Worm (Caenorhabditis elegans) whole organism, L3 larva: Measurements from ENCODE around the gene acc-3.

Experiments
- ceh-28 ChIP-seq: fragments of 150-350 bp; optimal IDR thresholded peaks from 2 replicates; lab custom pipeline; 2014; ENCODE audit warnings: missing biosample characterization, missing genetic modification reagents, missing genetic modification characterization
- ceh-9 ChIP-seq: sonication (generic microtip); optimal IDR thresholded peaks from 2 replicates; lab custom pipeline; 2018; ENCODE audit warnings: missing biosample characterization, missing genetic modification characterization
- daf-12 ChIP-seq: fragments of 150-350 bp; optimal IDR thresholded peaks from 2 replicates; lab custom pipeline; 2014; ENCODE audit warnings: missing biosample characterization, missing genetic modification reagents, missing genetic modification characterization
- egl-27 ChIP-seq: sonication (generic microtip); optimal IDR thresholded peaks from 4 replicates; lab custom pipeline; 2017; ENCODE audit warnings: missing biosample characterization, missing genetic modification reagents, missing genetic modification characterization
- elt-1 ChIP-seq: fragments of 150-350 bp; optimal IDR thresholded peaks from 2 replicates; lab custom pipeline; 2014; ENCODE audit warnings: missing biosample characterization, missing genetic modification characterization
- elt-2 ChIP-seq: sonication (generic microtip); optimal IDR thresholded peaks from 2 replicates; lab custom pipeline; 2016; ENCODE audit warnings: missing genetic modification reagents, mild to moderate bottlenecking, missing genetic modification characterization, missing compliant biosample characterization
- elt-3 ChIP-seq, 3 experiments: fragments of 150-350 bp in 1 of 3; sonication (generic microtip) in 2 of 3; optimal IDR thresholded peaks; 2 replicates in 2 of 3; 4 replicates in 1 of 3; lab custom pipeline; 2014 to 2017; ENCODE audit warnings: missing biosample characterization in 3 of 3, missing genetic modification characterization in 3 of 3
- fkh-10 ChIP-seq: sonication (generic microtip); optimal IDR thresholded peaks from 2 replicates; lab custom pipeline; 2017; ENCODE audit warnings: missing biosample characterization, missing genetic modification reagents, missing genetic modification characterization
- fos-1 ChIP-seq: fragments of 150-350 bp; optimal IDR thresholded peaks from 2 replicates; lab custom pipeline; 2014; ENCODE audit warnings: missing biosample characterization, missing genetic modification characterization
- hmg-11 ChIP-seq: sonication (generic microtip); optimal IDR thresholded peaks from 2 replicates; lab custom pipeline; 2016; ENCODE audit warnings: missing genetic modification characterization, missing compliant biosample characterization
- jun-1 ChIP-seq: fragments of 150-350 bp; optimal IDR thresholded peaks from 2 replicates; lab custom pipeline; 2014; ENCODE audit warnings: missing biosample characterization, missing genetic modification reagents, missing genetic modification characterization
- lin-39 ChIP-seq: fragments of 150-350 bp; optimal IDR thresholded peaks from 2 replicates; lab custom pipeline; 2018; ENCODE audit warnings: missing biosample characterization, missing genetic modification reagents, missing genetic modification characterization
- lsy-12 ChIP-seq: sonication (generic microtip); optimal IDR thresholded peaks from 2 replicates; lab custom pipeline; 2016; ENCODE audit warnings: mild to moderate bottlenecking, missing genetic modification characterization, missing compliant biosample characterization
- mdl-1 ChIP-seq: fragments of 150-350 bp; optimal IDR thresholded peaks from 2 replicates; lab custom pipeline; 2014; ENCODE audit warnings: missing biosample characterization, missing genetic modification characterization
- mml-1 ChIP-seq: fragments of 150-350 bp; sonication (generic microtip); optimal IDR thresholded peaks from 3 replicates; lab custom pipeline; 2014; ENCODE audit warnings: missing biosample characterization, missing genetic modification characterization
- nhr-11 ChIP-seq: fragments of 150-350 bp; optimal IDR thresholded peaks from 2 replicates; lab custom pipeline; 2014; ENCODE audit warnings: missing biosample characterization, missing genetic modification characterization
- nhr-12 ChIP-seq: fragments of 150-350 bp; optimal IDR thresholded peaks from 2 replicates; lab custom pipeline; 2014; ENCODE audit warnings: missing biosample characterization, missing genetic modification characterization
- nhr-237 ChIP-seq: fragments of 150-350 bp; optimal IDR thresholded peaks from 2 replicates; lab custom pipeline; 2014; ENCODE audit warnings: missing biosample characterization, missing genetic modification characterization
- nhr-25 ChIP-seq: sonication (generic microtip); optimal IDR thresholded peaks from 2 replicates; lab custom pipeline; 2017; ENCODE audit warnings: missing biosample characterization, missing genetic modification characterization
- nhr-28 ChIP-seq: fragments of 150-350 bp; optimal IDR thresholded peaks from 2 replicates; lab custom pipeline; 2014; ENCODE audit warnings: missing biosample characterization, missing genetic modification characterization
- nhr-67 ChIP-seq: fragments of 150-350 bp; optimal IDR thresholded peaks from 2 replicates; lab custom pipeline; 2014; ENCODE audit warnings: missing biosample characterization, missing genetic modification characterization
- nhr-76 ChIP-seq: fragments of 150-350 bp; sonication (generic microtip); optimal IDR thresholded peaks from 5 replicates; lab custom pipeline; 2014; ENCODE audit warnings: missing biosample characterization, missing genetic modification characterization
- nhr-77 ChIP-seq: fragments of 150-350 bp; optimal IDR thresholded peaks from 2 replicates; lab custom pipeline; 2014; ENCODE audit warnings: missing biosample characterization, missing genetic modification characterization
- pqm-1 ChIP-seq: fragments of 150-350 bp; optimal IDR thresholded peaks from 2 replicates; lab custom pipeline; 2017; ENCODE audit warnings: missing biosample characterization, missing genetic modification characterization, inconsistent platforms
- skn-1 ChIP-seq: fragments of 150-350 bp; optimal IDR thresholded peaks from 2 replicates; lab custom pipeline; 2014; ENCODE audit warnings: missing biosample characterization, missing genetic modification characterization
- tbx-2 ChIP-seq: sonication (generic microtip); optimal IDR thresholded peaks from 2 replicates; lab custom pipeline; 2016; ENCODE audit warnings: mild to moderate bottlenecking, missing genetic modification characterization, missing compliant biosample characterization
- unc-62 ChIP-seq: fragments of 150-350 bp; sonication (generic microtip); optimal IDR thresholded peaks from 4 replicates; lab custom pipeline; 2014; ENCODE audit warnings: missing biosample characterization, missing genetic modification reagents, missing genetic modification characterization
- zag-1 ChIP-seq: fragments of 150-350 bp; optimal IDR thresholded peaks from 2 replicates; lab custom pipeline; 2014; ENCODE audit warnings: missing biosample characterization, missing genetic modification characterization
- ztf-11 ChIP-seq: fragments of 150-350 bp; optimal IDR thresholded peaks from 2 replicates; lab custom pipeline; 2014; ENCODE audit warnings: missing biosample characterization, missing genetic modification characterization

The acc-3 gene

ce11 chrX:4685579-4685978 is 41.7 kb downstream of the acc-3 start:
- peak; percentile 60 for TF ChIP-seq nhr-25
- no peak for TF ChIP-seq nhr-11 (tag; lab: Kevin White, UChicago)
- no peak for TF ChIP-seq nhr-77 (tag; lab: Kevin White, UChicago)

ce11 chrX:4682616-4683015 is 44.7 kb downstream of the acc-3 start, which contains the start of gene K02G10.15:
K02G10.15 (minus strand) TSS chrX:4682716.
- no peak for TF ChIP-seq skn-1
- no peak for TF ChIP-seq daf-12 (tag; lab: Kevin White, UChicago)
- no peak for TF ChIP-seq ceh-9 (tag; lab: Kevin White, UChicago)
- no peak for TF ChIP-seq nhr-237 (tag; lab: Kevin White, UChicago)
- no peak for TF ChIP-seq mml-1 (tag; lab: Kevin White, UChicago)
- TF ChIP-seq lsy-12, result no peak
- TF ChIP-seq nhr-28, result no peak
- no peak for TF ChIP-seq ceh-28
- no peak for TF ChIP-seq nhr-76 (tag; lab: Kevin White, UChicago)
- TF ChIP-seq zag-1 (tag; lab: Kevin White, UChicago), result no peak
- TF ChIP-seq, all 47 proteins: peak for 0

DNA sequence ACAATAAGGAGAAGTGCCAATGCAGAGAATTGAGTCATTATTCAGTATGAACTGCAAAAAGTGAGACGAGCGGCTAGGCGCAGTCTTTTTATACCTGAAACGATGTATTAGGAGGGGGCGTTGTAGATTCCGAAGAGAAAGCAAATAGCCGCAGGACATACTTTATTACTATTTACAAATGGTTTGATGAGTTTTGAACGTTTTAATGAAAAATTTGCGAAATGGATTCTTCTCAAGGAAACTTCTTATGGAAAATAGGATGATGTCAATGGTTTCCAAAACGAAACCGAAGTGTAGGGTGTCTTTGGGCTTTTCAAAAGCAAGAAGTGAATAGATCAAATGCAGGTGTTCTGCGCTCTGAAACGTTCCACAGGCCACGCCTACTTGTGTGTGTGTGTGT is 49.3 kb downstream of the acc-3 start, which contains the start of gene flp-11:
TSS of gene flp-11 (minus strand) at position 101 of the 400 bp plus-strand sequence.
- TF ChIP-seq unc-62 (GFP tag; lab: Kevin White, UChicago) (no peak), elt-1 (no peak)

ce11 chrX:4676702-4677101 is 50.6 kb downstream of the acc-3 start:
- no peak for TF ChIP-seq elt-2
- no peak for TF ChIP-seq tbx-2 (tag; lab: Kevin White, UChicago)
- no peak for TF ChIP-seq nhr-12
- TF ChIP-seq fos-1 (tag; lab: Kevin White, UChicago), result no peak
- no peak for TF ChIP-seq fkh-10 (GFP tag; lab: Kevin White, UChicago)
- TF ChIP-seq unc-62 (GFP tag; lab: Kevin White, UChicago), result no peak
- TF ChIP-seq nhr-67 (tag; lab: Kevin White, UChicago), result no peak
- no peak for TF ChIP-seq mdl-1 (tag; lab: Kevin White, UChicago)
- no peak for TF ChIP-seq lsy-12
- TF ChIP-seq ceh-28, result no peak
- no peak for TF ChIP-seq nhr-237 (tag; lab: Kevin White, UChicago)
- TF ChIP-seq elt-3 (tag; optimal IDR thresholded peaks at IDR 0.05; lab: Kevin White, UChicago), result no peak
- no peak for TF ChIP-seq jun-1 (tag; lab: Kevin White, UChicago)
- no peak for TF ChIP-seq egl-27 (tag; lab: Kevin White, UChicago)
- TF ChIP-seq lin-39 (tag; lab: Kevin White, UChicago), result no peak
- TF ChIP-seq ceh-9 (tag; lab: Kevin White, UChicago), result no peak
- TF ChIP-seq, all 47 proteins: peak for 0

DNA sequence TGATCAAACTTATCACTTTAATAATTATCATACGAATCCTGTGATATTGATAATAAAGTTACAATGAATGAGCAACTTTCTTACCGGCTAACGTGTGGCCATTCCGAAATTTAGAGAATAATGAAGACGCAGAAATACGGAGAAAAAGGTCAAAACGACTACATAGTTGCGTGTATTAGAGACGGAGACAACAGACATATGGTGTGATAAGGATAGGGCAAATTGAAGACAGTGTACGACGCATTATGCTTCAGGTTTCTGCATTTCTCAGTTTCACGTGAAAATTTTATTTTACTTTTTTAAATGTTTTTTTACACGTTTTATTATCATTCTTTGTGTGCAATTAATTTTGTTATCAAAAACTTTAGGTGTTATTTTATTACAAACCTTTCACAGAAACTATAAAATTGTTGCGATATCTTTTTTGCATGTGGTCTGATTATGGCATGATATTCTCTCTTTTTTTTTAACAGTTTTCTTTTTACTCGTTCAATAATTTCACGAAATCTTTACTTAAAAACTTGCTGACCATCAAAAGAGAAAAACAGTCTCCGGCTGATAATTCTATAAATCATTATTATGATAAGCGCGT is 54.0 kb downstream of the acc-3 start, which contains the start of gene tmem-135:
TSS of gene tmem-135 (plus strand) at position 542 of the 592 bp plus-strand sequence.
- TF ChIP-seq pqm-1 (peak; percentile 42), ztf-11 (tag; lab: Kevin White, UChicago) (no peak), elt-2 (peak; percentile 73), hmg-11 (tag; lab: Kevin White, UChicago) (no peak), egl-27 (tag; lab: Kevin White, UChicago) (no peak), nhr-12 (no peak)
